Worm (Caenorhabditis elegans): ENCODE results near the gene R53.4.
A peak's percentile ranks its signal among the peaks of the same experiment; 100 is the strongest.

Gene R53.4

DNA sequence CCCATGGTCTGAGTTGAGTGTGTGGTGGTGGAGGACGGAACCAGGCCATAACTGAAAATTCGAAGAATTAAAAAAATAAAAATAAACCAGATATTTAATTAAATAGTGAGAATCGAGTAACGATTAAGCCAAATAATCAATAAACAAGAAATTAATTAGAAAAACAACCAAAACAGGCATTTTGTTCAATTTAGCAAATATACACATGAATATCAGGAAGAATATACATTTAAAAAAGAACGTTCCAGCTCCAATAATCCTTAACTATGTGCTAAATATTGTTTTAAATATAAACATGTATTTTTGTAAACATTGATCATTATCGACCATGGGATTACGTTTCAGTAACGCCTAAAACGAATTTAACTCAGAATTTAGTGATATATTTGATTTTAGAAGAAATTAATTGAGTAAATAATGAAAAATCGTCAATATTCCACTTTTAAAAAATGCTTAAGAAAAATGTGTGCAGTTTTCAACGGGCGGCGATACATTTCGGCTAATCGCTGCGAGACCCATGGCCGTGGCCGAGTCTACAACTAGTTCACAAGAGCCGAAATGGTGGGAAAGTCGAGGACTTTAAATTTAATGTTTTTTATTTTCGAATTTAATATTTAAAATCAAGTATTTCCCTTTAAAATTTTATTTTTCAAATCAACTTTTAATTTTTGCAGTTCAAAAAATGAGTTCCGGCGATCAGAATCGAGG lies at the start of gene R53.4, which contains the start of gene psf-1 (continued):
- TF ChIP-seq xnd-1 (tag; optimal IDR thresholded peaks at IDR 0.05): no peak
- no peak for TF ChIP-seq Y79H2A.3 (GFP tag; conservative IDR thresholded peaks at IDR 0.05)
- peak; percentile 17 for TF ChIP-seq tbp1 (GFP tag; optimal IDR thresholded peaks at IDR 0.05)
- no peak for TF ChIP-seq lsy-27 (tag; optimal IDR thresholded peaks at IDR 0.05; ENCODE audit: borderline replicate concordance, insufficient read depth)
- TF ChIP-seq cebp-1 (GFP tag; IDR thresholded peaks at IDR 0.05): no peak
- peak; percentile 37 for TF ChIP-seq cebp-1 (tag; optimal IDR thresholded peaks at IDR 0.05)
- no peak for TF ChIP-seq snpc-1.1 (tag; optimal IDR thresholded peaks at IDR 0.05; ENCODE audit: insufficient read depth)
- no peak for TF ChIP-seq mel-28 (tag; optimal IDR thresholded peaks at IDR 0.05; ENCODE audit: borderline replicate concordance)
- TF ChIP-seq Y95B8A.8 (GFP tag; IDR thresholded peaks at IDR 0.05): no peak
- TF ChIP-seq bed-2 (GFP tag; IDR thresholded peaks at IDR 0.05): no peak
- no peak for TF ChIP-seq lag-1 (GFP tag; IDR thresholded peaks at IDR 0.05)
- TF ChIP-seq lin-54 (GFP tag; optimal IDR thresholded peaks at IDR 0.05): peak; percentile 69
- TF ChIP-seq K12H6.12 (tag; optimal IDR thresholded peaks at IDR 0.05): no peak
- peak; percentile 62; the same call in 1 of the 2 replicates for TF ChIP-seq ztf-28 (GFP tag; IDR thresholded peaks at IDR 0.05)
- TF ChIP-seq cebp-2 (GFP tag; IDR thresholded peaks at IDR 0.05): no peak
- TF ChIP-seq zfh-2 (GFP tag; conservative IDR thresholded peaks at IDR 0.05): no peak
- TF ChIP-seq nfyb-1 (GFP tag; IDR thresholded peaks at IDR 0.05): no peak
- TF ChIP-seq F55B11.4 (tag; optimal IDR thresholded peaks at IDR 0.05; ENCODE audit: borderline replicate concordance, insufficient read depth): no peak
- peak; percentile 23; the same call in 1 of the 2 replicates for TF ChIP-seq mcd-1 (GFP tag; IDR thresholded peaks at IDR 0.05)

DNA sequence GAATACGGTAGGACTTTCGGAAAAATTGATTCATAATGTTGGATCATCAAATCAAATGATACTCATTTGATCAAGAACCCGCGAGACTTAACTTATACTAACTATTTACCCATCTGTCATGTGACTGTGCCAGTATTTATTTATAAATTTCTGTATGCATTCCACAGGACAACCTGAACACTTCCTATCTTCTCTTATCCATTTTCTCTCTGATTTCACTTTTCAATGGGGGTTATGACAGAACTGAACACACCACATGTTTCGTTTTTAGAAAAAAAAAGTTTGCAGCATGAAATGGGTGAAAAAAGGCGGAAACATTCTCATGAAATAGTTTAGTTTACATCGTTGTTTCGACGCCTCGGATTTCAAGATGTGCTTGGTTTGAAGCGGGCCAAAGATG lies 49.7 kb upstream of the R53.4 start:
- TF ChIP-seq ztf-22 (GFP tag; optimal IDR thresholded peaks at IDR 0.05): no peak
- TF ChIP-seq aptf-2 (GFP tag; conservative IDR thresholded peaks at IDR 0.05): no peak
- TF ChIP-seq him-1 (tag; optimal IDR thresholded peaks at IDR 0.05): no peak
- TF ChIP-seq lag-1 (GFP tag; IDR thresholded peaks at IDR 0.05): no peak
- TF ChIP-seq T07F8.4 (tag; optimal IDR thresholded peaks at IDR 0.05): no peak
- no peak for TF ChIP-seq B0019.2 (GFP tag; conservative IDR thresholded peaks at IDR 0.05)

DNA sequence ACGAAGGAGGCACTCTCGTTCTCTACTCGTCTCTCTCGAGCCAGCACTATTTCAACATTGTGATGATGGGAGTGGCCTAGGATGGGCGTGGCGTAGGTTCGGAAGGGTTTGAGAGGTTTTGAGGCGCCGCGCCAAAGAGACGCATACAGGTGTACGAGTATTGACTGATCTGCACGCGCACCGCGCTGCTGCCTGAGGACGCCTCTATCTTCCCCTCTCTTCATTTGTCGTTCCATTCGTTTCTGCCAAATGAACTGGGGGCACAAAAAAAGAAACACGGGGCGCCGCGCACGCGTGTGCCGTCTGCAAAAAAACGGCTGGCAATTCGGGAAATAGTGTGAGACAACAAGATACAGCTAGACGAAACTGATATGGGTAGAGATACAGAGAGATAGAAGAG lies 48.2 kb upstream of the R53.4 start, which contains the start of gene lec-2:
lec-2 (minus strand) TSS at position 171 of the 400 bp plus-strand sequence.
- TF ChIP-seq sdz-38 (tag; optimal IDR thresholded peaks at IDR 0.05) (no peak), mcd-1 (GFP tag; IDR thresholded peaks at IDR 0.05) (peak; percentile 36; the same call in 1 of the 2 replicates), fkh-3 (tag; optimal IDR thresholded peaks at IDR 0.05) (no peak), lsy-27 (tag; optimal IDR thresholded peaks at IDR 0.05; ENCODE audit: borderline replicate concordance, insufficient read depth) (no peak), pbrm-1 (GFP tag; IDR thresholded peaks at IDR 0.05) (no peak), zfh-2 (GFP tag; conservative IDR thresholded peaks at IDR 0.05) (peak; percentile 88), F39B2.1 (GFP tag; IDR thresholded peaks at IDR 0.05) (no peak), F37B4.10 (GFP tag; IDR thresholded peaks at IDR 0.05) (no peak), hsf-1 (GFP tag; IDR thresholded peaks at IDR 0.05) (no peak), madf-8 (GFP tag; conservative IDR thresholded peaks at IDR 0.05) (no peak), lin-54 (GFP tag; optimal IDR thresholded peaks at IDR 0.05) (no peak), B0336.3 (GFP tag; IDR thresholded peaks at IDR 0.05) (peak; percentile 46; the same call in 1 of the 2 replicates), dox-1 (GFP tag; IDR thresholded peaks at IDR 0.05) (peak; percentile 25; the same call in 1 of the 2 replicates), somi-1 (GFP tag; optimal IDR thresholded peaks at IDR 0.05) (peak; percentile 68), ekl-4 (GFP tag; IDR thresholded peaks at IDR 0.05) (no peak), zim-3 (tag; optimal IDR thresholded peaks at IDR 0.05) (no peak), unc-130 (GFP tag; optimal IDR thresholded peaks at IDR 0.05) (no peak), D2030.7 (GFP tag; IDR thresholded peaks at IDR 0.05) (no peak), C17E4.6 (GFP tag; IDR thresholded peaks at IDR 0.05) (no peak), cebp-1 (GFP tag; IDR thresholded peaks at IDR 0.05) (no peak), cebp-1 (tag; optimal IDR thresholded peaks at IDR 0.05) (peak; percentile 33), ZK185.1 (tag; optimal IDR thresholded peaks at IDR 0.05; ENCODE audit: poor library complexity, severe bottlenecking) (no peak), ets-4 (GFP tag; optimal IDR thresholded peaks at IDR 0.05) (no peak), egrh-3 (GFP tag; IDR thresholded peaks at IDR 0.05) (peak; percentile 13; the same call in 1 of the 2 replicates), nfyb-1 (GFP tag; IDR thresholded peaks at IDR 0.05) (0 out of 2 replicates have a peak, but pooled peaks have one; percentile 65), dpl-1 (GFP tag; optimal IDR thresholded peaks at IDR 0.05) (no peak), aptf-2 (GFP tag; conservative IDR thresholded peaks at IDR 0.05) (no peak)

All from whole organism, young adult.